Worm (Caenorhabditis elegans): Measurements from ENCODE around the gene srv-16.

- TF ChIP-seq grh-1 (GFP tag; IDR thresholded peaks at IDR 0.05) = no peak
- no peak for TF ChIP-seq mdl-1 (tag; optimal IDR thresholded peaks at IDR 0.05)
- no peak for TF ChIP-seq efl-1 (optimal IDR thresholded peaks at IDR 0.05)
- TF ChIP-seq efl-1 (GFP tag; optimal IDR thresholded peaks at IDR 0.05 in 1 of 2) = no peak
These were observed 3.9 kb downstream of the srv-16 start for ce11 chrIV:15929831-15930230.

Data from whole organism, L1 larva.